Worm (Caenorhabditis elegans) whole organism, L1 larva: ENCODE measurements around the gene C25F9.4.

ENCODE experiments used
- elt-2 ChIP-seq: sonication (generic microtip); optimal IDR thresholded peaks from 2 replicates; lab custom pipeline; 2016; ENCODE audit warnings: missing genetic modification characterization, mild to moderate bottlenecking, inconsistent platforms, missing compliant biosample characterization, missing genetic modification reagents
- jun-1 ChIP-seq: fragments of 150-350 bp; optimal IDR thresholded peaks from 2 replicates; lab custom pipeline; 2014; ENCODE audit warnings: missing biosample characterization, missing genetic modification reagents, missing genetic modification characterization
- mdl-1 ChIP-seq, 2 experiments: fragments of 150-350 bp; optimal IDR thresholded peaks; 2 replicates each; lab custom pipeline; 2014 to 2017; ENCODE audit warnings: missing biosample characterization in 2 of 2, missing genetic modification characterization in 2 of 2, inconsistent platforms in 1 of 2
- mep-1 ChIP-seq: fragments of 150-350 bp; optimal IDR thresholded peaks from 2 replicates; lab custom pipeline; 2014; ENCODE audit warnings: missing biosample characterization, missing genetic modification characterization
- nhr-11 ChIP-seq: fragments of 150-350 bp; optimal IDR thresholded peaks from 2 replicates; lab custom pipeline; 2014; ENCODE audit warnings: missing biosample characterization, missing genetic modification characterization
- nhr-71 ChIP-seq: sonication (generic microtip); optimal IDR thresholded peaks from 2 replicates; lab custom pipeline; 2016; ENCODE audit warnings: mild to moderate bottlenecking, missing genetic modification characterization, moderate library complexity, missing compliant biosample characterization
- snpc-4 ChIP-seq: fragments of 150-350 bp; optimal IDR thresholded peaks from 2 replicates; lab custom pipeline; 2014; ENCODE audit warnings: missing biosample characterization, missing genetic modification characterization
- ztf-4 ChIP-seq: fragments of 150-350 bp; optimal IDR thresholded peaks from 2 replicates; lab custom pipeline; 2014; ENCODE audit warnings: missing biosample characterization, missing genetic modification characterization

DNA sequence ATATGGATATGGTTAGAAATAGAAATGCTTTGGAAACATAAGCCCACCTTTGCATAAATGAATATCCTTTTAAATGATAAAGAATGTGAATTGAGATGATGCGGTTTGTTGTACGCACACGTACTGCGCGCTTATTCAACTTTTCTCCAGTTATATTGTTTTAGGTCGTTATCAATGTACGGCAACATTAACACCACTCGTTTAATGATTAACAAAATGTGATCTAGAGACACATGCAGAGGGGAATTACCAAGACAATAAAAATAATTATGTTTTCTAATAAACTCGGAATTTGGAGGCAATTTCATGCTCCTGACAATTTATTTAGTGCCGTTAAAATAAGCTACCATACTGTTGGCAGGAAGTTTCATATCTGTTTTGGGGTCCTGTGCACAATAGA, 29.1 kb upstream of the C25F9.4 start, which contains the start of gene M04C3.1:
- no peak for TF ChIP-seq jun-1 (tag; lab: Kevin White, UChicago)
- no peak for TF ChIP-seq mep-1 (tag; lab: Kevin White, UChicago)
- no peak for TF ChIP-seq nhr-71 (tag; lab: Kevin White, UChicago)
- TF ChIP-seq elt-2 (tag; lab: Kevin White, UChicago), result peak; percentile 7
- no peak for TF ChIP-seq mdl-1 (tag; optimal IDR thresholded peaks at IDR 0.05; lab: Kevin White, UChicago)
- no peak for TF ChIP-seq ztf-4 (tag; lab: Kevin White, UChicago)
- TF ChIP-seq nhr-11 (tag; lab: Kevin White, UChicago), result no peak
- TF ChIP-seq snpc-4 (tag; lab: Kevin White, UChicago), result no peak
